Worm (Caenorhabditis elegans): ENCODE measurements around the gene unc-47.

- TF ChIP-seq unc-62 (GFP tag; optimal IDR thresholded peaks at IDR 0.05) (no peak), nhr-90 (tag; optimal IDR thresholded peaks at IDR 0.05) (no peak), pha-4 (tag; optimal IDR thresholded peaks at IDR 0.05) (no peak), madf-10 (tag; optimal IDR thresholded peaks at IDR 0.05) (no peak), ztf-18 (tag; optimal IDR thresholded peaks at IDR 0.05) (no peak), aptf-3 (GFP tag; IDR thresholded peaks at IDR 0.05) (no peak), atf-7 (tag; optimal IDR thresholded peaks at IDR 0.05) (no peak), lin-54 (GFP tag; optimal IDR thresholded peaks at IDR 0.05) (no peak), B0019.2 (GFP tag; conservative IDR thresholded peaks at IDR 0.05) (no peak), dpl-1 (GFP tag; optimal IDR thresholded peaks at IDR 0.05) (no peak), F52B5.7 (tag; optimal IDR thresholded peaks at IDR 0.05) (no peak), nhr-80 (tag; optimal IDR thresholded peaks at IDR 0.05) (no peak), snpc-1.3 (tag; optimal IDR thresholded peaks at IDR 0.05; ENCODE audit: insufficient read depth) (no peak)
Measured at ce11 chrIII:10146701-10147100, 39.4 kb downstream of the unc-47 start, which contains the start of gene K08E5.1.
